Fruit fly (Drosophila melanogaster) whole organism, embryonic: ENCODE data around the gene AstA.

Experiments
- ATbp ChIP-seq: fragments of 200-800 bp; sonication (Bioruptor generic); optimal IDR thresholded peaks from 2 replicates; lab custom pipeline; 2017; ENCODE audit warnings: missing biosample characterization, mild to moderate bottlenecking, missing genetic modification characterization, missing genetic modification reagents
- Aef1 ChIP-seq: fragments of 200-800 bp; sonication (Bioruptor generic); IDR thresholded peaks from 3 replicates; pipeline ENCODE4 v1.3.6; 2022; ENCODE audit warnings: missing biosample characterization, missing genetic modification characterization
- Asciz ChIP-seq: fragments of 200-800 bp; sonication (Bioruptor generic); optimal IDR thresholded peaks from 2 replicates; lab custom pipeline; 2017; ENCODE audit warnings: missing biosample characterization, mild to moderate bottlenecking, missing genetic modification characterization, missing genetic modification reagents
- B-H1 ChIP-seq: fragments of 200-800 bp; sonication (Bioruptor generic); IDR thresholded peaks from 3 replicates; pipeline ENCODE4 v1.3.6; 2022; ENCODE audit warnings: missing biosample characterization, missing genetic modification characterization
- C15 ChIP-seq: fragments of 200-800 bp; sonication (Bioruptor generic); IDR thresholded peaks from 3 replicates; pipeline ENCODE4 v1.3.6; 2022; ENCODE audit warnings: missing biosample characterization, missing genetic modification characterization
- CG10462 ChIP-seq: fragments of 200-800 bp; sonication (Bioruptor generic); optimal IDR thresholded peaks from 2 replicates; lab custom pipeline; 2016; ENCODE audit warnings: missing biosample characterization, missing genetic modification characterization
- CG10654 ChIP-seq: fragments of 200-800 bp; sonication (Bioruptor generic); optimal IDR thresholded peaks from 2 replicates; lab custom pipeline; 2016; ENCODE audit warnings: missing biosample characterization, missing genetic modification characterization
- CG12071 ChIP-seq: fragments of 200-800 bp; sonication (Bioruptor generic); optimal IDR thresholded peaks from 3 replicates; lab custom pipeline; 2018; ENCODE audit warnings: missing biosample characterization, mild to moderate bottlenecking, missing genetic modification characterization
- CG12104 ChIP-seq: fragments of 200-800 bp; sonication (Bioruptor generic); optimal IDR thresholded peaks from 3 replicates; lab custom pipeline; 2016; ENCODE audit warnings: missing biosample characterization, missing genetic modification characterization
- CG1233 ChIP-seq: fragments of 200-800 bp; sonication (Bioruptor generic); optimal IDR thresholded peaks from 4 replicates; lab custom pipeline; 2018; ENCODE audit warnings: missing biosample characterization, mild to moderate bottlenecking, missing genetic modification characterization
- CG12744 ChIP-seq: fragments of 200-800 bp; sonication (Bioruptor generic); optimal IDR thresholded peaks from 2 replicates; lab custom pipeline; 2016; ENCODE audit warnings: missing biosample characterization, missing genetic modification characterization
- CG14441 ChIP-seq: fragments of 200-800 bp; sonication (Bioruptor generic); IDR thresholded peaks from 2 replicates; pipeline ENCODE4 v1.3.6; 2022; ENCODE audit warnings: missing biosample characterization, missing genetic modification characterization
- CG15269 ChIP-seq: fragments of 200-800 bp; sonication (Bioruptor generic); optimal IDR thresholded peaks from 2 replicates; lab custom pipeline; 2018; ENCODE audit warnings: missing biosample characterization, mild to moderate bottlenecking, missing genetic modification characterization, moderate library complexity
- CG17385 ChIP-seq: fragments of 200-800 bp; sonication (Bioruptor generic); optimal IDR thresholded peaks from 3 replicates; lab custom pipeline; 2018; ENCODE audit warnings: missing biosample characterization, mild to moderate bottlenecking, missing genetic modification characterization
- CG2199 ChIP-seq: fragments of 200-800 bp; sonication (Bioruptor generic); IDR thresholded peaks from 3 replicates; pipeline ENCODE4 v1.3.6; 2022; ENCODE audit warnings: missing biosample characterization, missing genetic modification characterization
- CG31441 ChIP-seq: fragments of 200-800 bp; sonication (Bioruptor generic); IDR thresholded peaks from 2 replicates; pipeline ENCODE4 v1.3.6; 2022; ENCODE audit warnings: missing biosample characterization, missing genetic modification characterization
- CG4282 ChIP-seq: fragments of 200-800 bp; sonication (Bioruptor generic); optimal IDR thresholded peaks from 2 replicates; lab custom pipeline; 2016; ENCODE audit warnings: missing biosample characterization, missing genetic modification characterization
- CG4707 ChIP-seq: fragments of 200-800 bp; sonication (Bioruptor generic); optimal IDR thresholded peaks from 2 replicates; lab custom pipeline; 2018; ENCODE audit warnings: missing biosample characterization, mild to moderate bottlenecking, missing genetic modification characterization, moderate library complexity
- CG7357 ChIP-seq: fragments of 200-800 bp; sonication (Bioruptor generic); IDR thresholded peaks from 3 replicates; pipeline ENCODE4 v1.3.6; 2022; ENCODE audit warnings: missing biosample characterization, missing genetic modification characterization
- CG7745 ChIP-seq: fragments of 200-800 bp; sonication (Bioruptor generic); optimal IDR thresholded peaks from 2 replicates; lab custom pipeline; 2018; ENCODE audit warnings: missing biosample characterization, mild to moderate bottlenecking, missing genetic modification characterization, moderate library complexity
- CG7963 ChIP-seq: fragments of 200-800 bp; sonication (Bioruptor generic); IDR thresholded peaks from 3 replicates; pipeline ENCODE4 v1.3.6; 2022; ENCODE audit warnings: missing biosample characterization, missing genetic modification characterization; ENCODE audit not compliant: partially characterized antibody
- Chrac-16 ChIP-seq: fragments of 200-800 bp; sonication (Bioruptor generic); optimal IDR thresholded peaks from 3 replicates; lab custom pipeline; 2016; ENCODE audit warnings: missing biosample characterization, missing genetic modification characterization
- CoRest ChIP-seq: fragments of 200-800 bp; sonication (Bioruptor generic); optimal IDR thresholded peaks from 3 replicates; lab custom pipeline; 2018; ENCODE audit warnings: missing biosample characterization, mild to moderate bottlenecking, missing genetic modification characterization, moderate library complexity
- D19B ChIP-seq: fragments of 200-800 bp; sonication (Bioruptor generic); optimal IDR thresholded peaks from 2 replicates; lab custom pipeline; 2017; ENCODE audit warnings: missing biosample characterization, mild to moderate bottlenecking, missing genetic modification characterization
- Drgx ChIP-seq: fragments of 200-800 bp; sonication (Bioruptor generic); IDR thresholded peaks from 2 replicates; pipeline ENCODE4 v1.3.6; 2022; ENCODE audit warnings: missing biosample characterization, missing genetic modification characterization
- Ets65A ChIP-seq: fragments of 200-800 bp; sonication (Bioruptor generic); peaks from one replicate; lab custom pipeline; 2016; ENCODE audit warnings: missing biosample characterization, missing genetic modification characterization
- Gug ChIP-seq: fragments of 200-800 bp; sonication (Bioruptor generic); IDR thresholded peaks from 4 replicates; pipeline ENCODE4 v1.3.6; 2022; ENCODE audit warnings: missing biosample characterization, missing genetic modification characterization
- Hand ChIP-seq: fragments of 200-800 bp; sonication (Bioruptor generic); optimal IDR thresholded peaks from 2 replicates; lab custom pipeline; 2017; ENCODE audit warnings: mild to moderate bottlenecking, missing biosample characterization, missing genetic modification reagents, missing genetic modification characterization
- Hsf ChIP-seq: fragments of 200-800 bp; sonication (Bioruptor generic); optimal IDR thresholded peaks from 3 replicates; lab custom pipeline; 2016; ENCODE audit warnings: missing biosample characterization, missing genetic modification characterization
- Lpt ChIP-seq: fragments of >200 bp; optimal IDR thresholded peaks from 2 replicates; lab custom pipeline; 2018; ENCODE audit warnings: missing biosample characterization, missing genetic modification characterization
- Meics ChIP-seq: fragments of 200-800 bp; sonication (Bioruptor generic); optimal IDR thresholded peaks from 2 replicates; lab custom pipeline; 2017; ENCODE audit warnings: missing biosample characterization, mild to moderate bottlenecking, missing genetic modification characterization
- Oaz ChIP-seq: fragments of 200-800 bp; sonication (Bioruptor generic); IDR thresholded peaks from 2 replicates; pipeline ENCODE4 v1.3.6; 2022; ENCODE audit warnings: missing biosample characterization, missing genetic modification characterization
- Optix ChIP-seq: fragments of 200-800 bp; sonication (Bioruptor generic); IDR thresholded peaks from 3 replicates; pipeline ENCODE4 v1.3.6; 2022; ENCODE audit warnings: missing biosample characterization, missing genetic modification characterization
- Sry-δ ChIP-seq: fragments of 200-800 bp; sonication (Bioruptor generic); optimal IDR thresholded peaks from 2 replicates; lab custom pipeline; 2016; ENCODE audit warnings: missing biosample characterization, missing genetic modification characterization
- Tbp ChIP-seq: fragments of >200 bp; optimal IDR thresholded peaks from 2 replicates; lab custom pipeline; 2018; ENCODE audit warnings: missing biosample characterization, missing genetic modification characterization
- YL-1 ChIP-seq: fragments of 200-800 bp; sonication (Bioruptor generic); optimal IDR thresholded peaks from 3 replicates; lab custom pipeline; 2017; ENCODE audit warnings: missing biosample characterization, mild to moderate bottlenecking, missing genetic modification characterization
- ara ChIP-seq: fragments of 200-800 bp; sonication (Bioruptor generic); IDR thresholded peaks from 2 replicates; pipeline ENCODE4 v1.3.6; 2022; ENCODE audit warnings: missing biosample characterization, missing genetic modification characterization
- bbx ChIP-seq: fragments of 200-800 bp; sonication (Bioruptor generic); IDR thresholded peaks from 2 replicates; pipeline ENCODE4 v1.3.6; 2022; ENCODE audit warnings: missing biosample characterization, missing genetic modification characterization; ENCODE audit not compliant: partially characterized antibody
- cas ChIP-seq: fragments of 200-800 bp; sonication (Bioruptor generic); IDR thresholded peaks from 2 replicates; pipeline ENCODE4 v1.3.6; 2022; ENCODE audit warnings: missing biosample characterization, missing genetic modification characterization
- dan ChIP-seq: fragments of 200-800 bp; sonication (Bioruptor generic); IDR thresholded peaks from 2 replicates; pipeline ENCODE4 v1.3.6; 2022; ENCODE audit warnings: missing biosample characterization, missing genetic modification characterization
- grn ChIP-seq: fragments of 200-800 bp; sonication (Bioruptor generic); optimal IDR thresholded peaks from 3 replicates; lab custom pipeline; 2017; ENCODE audit warnings: missing biosample characterization, missing genetic modification characterization
- ham ChIP-seq: fragments of 200-800 bp; sonication (Bioruptor generic); IDR thresholded peaks from 2 replicates; pipeline ENCODE4 v1.3.6; 2022; ENCODE audit warnings: missing biosample characterization, missing genetic modification characterization
- inv ChIP-seq: fragments of 200-800 bp; sonication (Bioruptor generic); IDR thresholded peaks from 2 replicates; pipeline ENCODE4 v1.3.6; 2022; ENCODE audit warnings: missing biosample characterization, missing genetic modification characterization; ENCODE audit not compliant: partially characterized antibody
- kah ChIP-seq: fragments of 200-800 bp; sonication (Bioruptor generic); optimal IDR thresholded peaks from 2 replicates; lab custom pipeline; 2018; ENCODE audit warnings: missing biosample characterization, mild to moderate bottlenecking, missing genetic modification characterization
- knrl ChIP-seq: fragments of 200-800 bp; sonication (Bioruptor generic); IDR thresholded peaks from 3 replicates; pipeline ENCODE4 v1.3.6; 2022; ENCODE audit warnings: missing biosample characterization, missing genetic modification characterization; ENCODE audit not compliant: partially characterized antibody
- oc ChIP-seq: fragments of 200-800 bp; sonication (Bioruptor generic); optimal IDR thresholded peaks from 2 replicates; lab custom pipeline; 2018; ENCODE audit warnings: missing biosample characterization, mild to moderate bottlenecking, missing genetic modification characterization, moderate library complexity
- peb ChIP-seq: fragments of 200-800 bp; sonication (Bioruptor generic); IDR thresholded peaks from 2 replicates; pipeline ENCODE4 v1.3.6; 2022; ENCODE audit warnings: missing biosample characterization, missing genetic modification characterization
- run ChIP-seq: fragments of 200-800 bp; sonication (Bioruptor generic); optimal IDR thresholded peaks from 3 replicates; lab custom pipeline; 2018; ENCODE audit warnings: missing biosample characterization, mild to moderate bottlenecking, missing genetic modification characterization
- tap ChIP-seq: fragments of 200-800 bp; optimal IDR thresholded peaks from 3 replicates; lab custom pipeline; 2019; ENCODE audit warnings: missing biosample characterization, mild to moderate bottlenecking, missing genetic modification characterization, moderate library complexity
- toy ChIP-seq: fragments of 200-800 bp; sonication (Bioruptor generic); IDR thresholded peaks from 2 replicates; pipeline ENCODE4 v1.3.6; 2022; ENCODE audit warnings: missing biosample characterization, missing genetic modification characterization
- unc-4 ChIP-seq: fragments of 200-800 bp; sonication (Bioruptor generic); IDR thresholded peaks from 2 replicates; pipeline ENCODE4 v1.3.6; 2022; ENCODE audit warnings: missing biosample characterization, missing genetic modification characterization; ENCODE audit not compliant: partially characterized antibody
- vfl ChIP-seq: fragments of 200-800 bp; sonication (Bioruptor generic); optimal IDR thresholded peaks from 2 replicates; lab custom pipeline; 2016; ENCODE audit warnings: missing biosample characterization, missing genetic modification characterization
- wek ChIP-seq: fragments of 200-800 bp; sonication (Bioruptor generic); optimal IDR thresholded peaks from 3 replicates; lab custom pipeline; 2018; ENCODE audit warnings: missing biosample characterization, mild to moderate bottlenecking, missing genetic modification characterization, moderate library complexity

AstA gene

dm6 chr3R:24753561-24754027 is 11.3 kb downstream of the AstA start, which contains the start of gene asp:
Gene asp (plus strand): TSS chr3R:24753849.
- TF ChIP-seq dan (no peak), B-H1 (GFP tag; lab: Robert Waterston, UW) (no peak), bbx (peak; percentile 71), vfl (no peak), YL-1 (GFP tag; lab: Kevin White, UChicago) (no peak), CG7963 (GFP tag; lab: Robert Waterston, UW) (peak; percentile 90), oc (no peak), inv (GFP tag; lab: Robert Waterston, UW) (peak; percentile 74), knrl (GFP tag; lab: Robert Waterston, UW) (peak; percentile 82), Hand (GFP tag; lab: Kevin White, UChicago) (no peak), CG31441 (GFP tag; lab: Robert Waterston, UW) (no peak), peb (GFP tag; lab: Robert Waterston, UW) (no peak), wek (GFP tag; lab: Kevin White, UChicago) (peak; percentile 97), unc-4 (GFP tag; lab: Robert Waterston, UW) (peak; percentile 76), Hsf (GFP tag; lab: Kevin White, UChicago) (no peak), cas (GFP tag; lab: Robert Waterston, UW) (no peak), ham (no peak), CG15269 (tag; lab: Kevin White, UChicago) (no peak), grn (GFP tag; lab: Kevin White, UChicago) (no peak), Lpt (GFP tag; lab: Kevin White, UChicago) (no peak), CoRest (no peak), Tbp (GFP tag; lab: Kevin White, UChicago) (no peak), Ets65A (peak; percentile 41), Asciz (GFP tag; lab: Kevin White, UChicago) (no peak), Meics (no peak), Sry-δ (GFP tag; lab: Kevin White, UChicago) (peak; percentile 67), tap (tag; lab: Kevin White, UChicago) (no peak), CG2199 (GFP tag; lab: Robert Waterston, UW) (no peak), ara (GFP tag; lab: Robert Waterston, UW) (no peak), CG10462 (GFP tag; lab: Kevin White, UChicago) (no peak), kah (GFP tag; lab: Kevin White, UChicago) (no peak), CG4707 (GFP tag; lab: Kevin White, UChicago) (no peak), Oaz (GFP tag; lab: Robert Waterston, UW) (no peak), Drgx (GFP tag; lab: Robert Waterston, UW) (no peak), CG1233 (GFP tag; lab: Kevin White, UChicago) (no peak), CG17385 (no peak), CG10654 (GFP tag; lab: Kevin White, UChicago) (no peak), CG12104 (GFP tag; lab: Kevin White, UChicago) (no peak), CG7357 (GFP tag; lab: Robert Waterston, UW) (peak; percentile 81), Gug (GFP tag; lab: Robert Waterston, UW) (no peak), CG12071 (GFP tag; lab: Kevin White, UChicago) (no peak), CG7745 (tag; lab: Kevin White, UChicago) (no peak), C15 (GFP tag; lab: Robert Waterston, UW) (no peak), CG4282 (GFP tag; lab: Kevin White, UChicago) (no peak), toy (no peak), Chrac-16 (GFP tag; lab: Kevin White, UChicago) (peak; percentile 27), run (no peak), D19B (no peak), CG14441 (GFP tag; lab: Robert Waterston, UW) (no peak), Optix (GFP tag; lab: Robert Waterston, UW) (no peak), CG12744 (GFP tag; lab: Kevin White, UChicago) (no peak), Aef1 (GFP tag; lab: Robert Waterston, UW) (no peak), ATbp (GFP tag; lab: Kevin White, UChicago) (no peak)
